Fruit fly (Drosophila melanogaster) whole organism, wandering third instar larva: ENCODE measurements around the gene CG33722.

Source experiments
- Abd-B ChIP-seq: fragments of >200 bp; optimal IDR thresholded peaks from 2 replicates; lab custom pipeline; 2017; ENCODE audit warnings: missing biosample characterization, missing genetic modification characterization
- Myc ChIP-seq: fragments of >200 bp; optimal IDR thresholded peaks from 2 replicates; lab custom pipeline; 2017
- OdsH ChIP-seq: fragments of 200-800 bp; sonication (Bioruptor generic); optimal IDR thresholded peaks from 2 replicates; lab custom pipeline; 2016; ENCODE audit warnings: missing biosample characterization, mild to moderate bottlenecking, missing genetic modification characterization
- h ChIP-seq: fragments of 200-800 bp; sonication (Bioruptor generic); optimal IDR thresholded peaks from 3 replicates; lab custom pipeline; 2016; ENCODE audit warnings: missing biosample characterization, mild to moderate bottlenecking, missing genetic modification characterization
- psq ChIP-seq: fragments of 200-800 bp; sonication (Bioruptor generic); optimal IDR thresholded peaks from 3 replicates; lab custom pipeline; 2017; ENCODE audit warnings: missing biosample characterization, mild to moderate bottlenecking, missing genetic modification characterization, moderate library complexity
- usp ChIP-seq: fragments of >200 bp; optimal IDR thresholded peaks from 2 replicates; lab custom pipeline; 2017; ENCODE audit warnings: missing biosample characterization, missing genetic modification characterization

DNA sequence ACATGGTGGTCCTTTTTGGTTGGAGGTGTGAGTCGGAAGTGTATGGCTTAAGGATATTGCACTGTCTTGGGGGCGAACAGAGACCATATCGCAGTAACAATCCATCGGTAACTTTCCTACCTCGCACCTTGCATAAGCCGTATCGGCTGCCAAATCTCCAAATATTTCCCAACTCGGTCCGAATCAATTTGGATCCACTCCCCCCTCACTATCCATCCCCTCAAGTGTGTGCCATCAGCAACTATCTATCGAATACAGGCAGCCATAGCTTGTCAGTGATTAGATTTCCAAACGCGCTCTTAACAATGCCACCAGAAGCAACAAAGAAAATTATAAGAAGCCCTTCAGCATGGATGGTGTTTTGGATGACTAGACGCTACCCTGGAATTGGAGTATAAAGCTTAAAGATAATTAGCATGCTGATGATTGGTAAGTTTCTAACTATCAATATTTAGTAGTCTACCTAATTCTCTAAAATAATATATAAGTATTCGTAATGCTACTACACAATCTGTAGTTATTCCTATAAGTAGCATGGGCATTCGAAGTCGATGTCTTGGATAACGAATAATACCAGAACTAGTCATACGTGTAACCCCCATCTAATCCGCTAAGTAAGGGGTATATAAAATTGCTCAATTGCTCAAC is 37.1 kb upstream of the CG33722 start:
- TF ChIP-seq OdsH (GFP tag; lab: Kevin White, UChicago) (peak; percentile 70), Myc (lab: Kevin White, UChicago) (no peak), usp (no peak), psq (peak; percentile 49), h (GFP tag; lab: Kevin White, UChicago) (peak; percentile 71), Abd-B (GFP tag; lab: Kevin White, UChicago) (no peak)
